Fruit fly (Drosophila melanogaster): ENCODE results near the gene Imp.

Imp gene

dm6 chrX:10784812-10785638, 39.1 kb downstream of the Imp start (continued):
- TF ChIP-seq ash1 (GFP tag; optimal IDR thresholded peaks at IDR 0.05) (no peak), Hmx (GFP tag; optimal IDR thresholded peaks at IDR 0.05) (no peak), bbx (GFP tag; IDR thresholded peaks at IDR 0.05; ENCODE audit: partially characterized antibody) (no peak), toy (GFP tag; IDR thresholded peaks at IDR 0.05) (no peak), Lim3 (GFP tag; IDR thresholded peaks at IDR 0.05) (no peak), eyg (GFP tag; optimal IDR thresholded peaks at IDR 0.05) (no peak), pzg (GFP tag; optimal IDR thresholded peaks at IDR 0.05) (no peak), CG13287 (GFP tag; IDR thresholded peaks at IDR 0.05; ENCODE audit: partially characterized antibody) (no peak), CG13123 (GFP tag; optimal IDR thresholded peaks at IDR 0.05) (no peak), Ada2b (GFP tag; IDR thresholded peaks at IDR 0.05) (no peak), CG4404 (GFP tag; IDR thresholded peaks at IDR 0.05) (no peak), nerfin-2 (GFP tag; IDR thresholded peaks at IDR 0.05; ENCODE audit: partially characterized antibody) (no peak), oc (tag; optimal IDR thresholded peaks at IDR 0.05) (no peak), CG12769 (tag; optimal IDR thresholded peaks at IDR 0.05) (no peak), Gug (GFP tag; IDR thresholded peaks at IDR 0.05) (no peak), CG10979 (tag; optimal IDR thresholded peaks at IDR 0.05) (no peak), org-1 (GFP tag; optimal IDR thresholded peaks at IDR 0.05) (no peak), CG1647 (GFP tag; optimal IDR thresholded peaks at IDR 0.05) (no peak), trh (GFP tag; optimal IDR thresholded peaks at IDR 0.05) (no peak), CG14965 (GFP tag; optimal IDR thresholded peaks at IDR 0.05; ENCODE audit: borderline replicate concordance) (no peak), CG17568 (GFP tag; optimal IDR thresholded peaks at IDR 0.05) (no peak), gt (GFP tag; IDR thresholded peaks at IDR 0.05) (no peak), gro (GFP tag; optimal IDR thresholded peaks at IDR 0.05) (no peak), CG7556 (GFP tag; optimal IDR thresholded peaks at IDR 0.05) (peak; percentile 32), sens (GFP tag) (peak; percentile 60), cad (GFP tag; optimal IDR thresholded peaks at IDR 0.05) (no peak), zfh1 (GFP tag; IDR thresholded peaks at IDR 0.05) (no peak), phol (tag; optimal IDR thresholded peaks at IDR 0.05) (no peak), mld (GFP tag; IDR thresholded peaks at IDR 0.05; ENCODE audit: partially characterized antibody) (no peak), Nf-YA (GFP tag; IDR thresholded peaks at IDR 0.05) (no peak), zen2 (GFP tag; IDR thresholded peaks at IDR 0.05; ENCODE audit: partially characterized antibody) (no peak), shn (GFP tag; optimal IDR thresholded peaks at IDR 0.05) (no peak), grn (GFP tag; optimal IDR thresholded peaks at IDR 0.05) (no peak), tap (tag; optimal IDR thresholded peaks at IDR 0.05) (no peak), sna (GFP tag; IDR thresholded peaks at IDR 0.05; ENCODE audit: partially characterized antibody) (no peak), ham (GFP tag; IDR thresholded peaks at IDR 0.05) (no peak), fd102C (GFP tag; optimal IDR thresholded peaks at IDR 0.05) (no peak), ken (GFP tag; IDR thresholded peaks at IDR 0.05) (no peak), CG6765 (GFP tag; optimal IDR thresholded peaks at IDR 0.05) (no peak), disco-r (GFP tag; optimal IDR thresholded peaks at IDR 0.05) (no peak), CG3407 (GFP tag; optimal IDR thresholded peaks at IDR 0.05) (no peak), fru (optimal IDR thresholded peaks at IDR 0.05) (no peak), Sry-β (GFP tag; optimal IDR thresholded peaks at IDR 0.05) (peak; percentile 90), zfh2 (GFP tag; optimal IDR thresholded peaks at IDR 0.05) (no peak), CG6254 (GFP tag; optimal IDR thresholded peaks at IDR 0.05) (no peak), pum (GFP tag; optimal IDR thresholded peaks at IDR 0.05) (no peak), CG17361 (GFP tag; IDR thresholded peaks at IDR 0.05) (0 out of 3 replicates have a peak, but pooled peaks have one; percentile 19), Gsc (GFP tag; IDR thresholded peaks at IDR 0.05) (no peak), CG17186 (GFP tag; optimal IDR thresholded peaks at IDR 0.05) (no peak), Eip74EF (GFP tag; optimal IDR thresholded peaks at IDR 0.05) (peak in 1 of 2 experiments; percentile 41)
